Worm (Caenorhabditis elegans): ENCODE data around the gene dmsr-12.

dmsr-12 gene

ce11 chrV:6821509-6821908, 15.3 kb upstream of the dmsr-12 start, which contains the start of gene T15B7.8:
Gene T15B7.8 (plus strand): TSS chrV:6821809.
- TF ChIP-seq nhr-12 (tag; optimal IDR thresholded peaks at IDR 0.05) (no peak), lin-15B (tag; optimal IDR thresholded peaks at IDR 0.05) (no peak), nhr-25 (tag; optimal IDR thresholded peaks at IDR 0.05) (no peak), unc-62 (GFP tag; optimal IDR thresholded peaks at IDR 0.05) (no peak), nhr-77 (tag; optimal IDR thresholded peaks at IDR 0.05) (no peak), nfya-1 (tag; optimal IDR thresholded peaks at IDR 0.05; ENCODE audit: insufficient read depth) (no peak), aly-2 (tag; optimal IDR thresholded peaks at IDR 0.05) (no peak), mdl-1 (tag; optimal IDR thresholded peaks at IDR 0.05) (no peak), ztf-11 (tag; optimal IDR thresholded peaks at IDR 0.05) (no peak)

DNA sequence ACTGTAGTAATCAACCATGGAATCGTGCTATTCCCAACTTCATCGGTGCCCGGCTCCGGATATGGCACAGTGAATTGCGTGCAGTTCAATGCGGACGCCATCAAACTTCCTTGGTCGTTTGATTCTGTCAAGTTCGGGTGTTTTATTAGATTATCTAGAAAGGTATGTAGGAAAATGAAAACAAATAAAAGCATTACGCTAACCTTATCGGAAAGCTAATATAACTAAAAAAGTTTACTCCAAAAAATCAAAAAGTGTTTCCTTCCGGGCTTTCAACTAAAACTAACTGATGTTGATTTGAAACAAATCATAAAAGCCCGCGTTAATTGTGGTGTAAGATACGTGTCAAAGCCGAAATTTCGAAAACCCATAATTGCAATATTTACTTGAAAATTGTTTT, 13.6 kb upstream of the dmsr-12 start, which contains the start of gene dmsr-13:
Gene dmsr-13, minus strand, starts transcription at position 101 of the 400 bp plus-strand sequence.
- TF ChIP-seq ZK546.5 (tag; optimal IDR thresholded peaks at IDR 0.05): no peak
- no peak for TF ChIP-seq egl-27 (tag; optimal IDR thresholded peaks at IDR 0.05)
- no peak for TF ChIP-seq ama-1 (optimal IDR thresholded peaks at IDR 0.05)
- no peak for TF ChIP-seq elt-1 (tag; optimal IDR thresholded peaks at IDR 0.05)
- no peak for TF ChIP-seq ztf-4 (tag; optimal IDR thresholded peaks at IDR 0.05)
- no peak for TF ChIP-seq sea-2 (GFP tag; optimal IDR thresholded peaks at IDR 0.05)
- no peak for TF ChIP-seq daf-12 (tag; optimal IDR thresholded peaks at IDR 0.05)
- no peak for TF ChIP-seq lin-39 (tag; optimal IDR thresholded peaks at IDR 0.05)
- no peak for TF ChIP-seq ceh-9 (tag; optimal IDR thresholded peaks at IDR 0.05)
- TF ChIP-seq pqm-1 (tag; optimal IDR thresholded peaks at IDR 0.05): no peak
- TF ChIP-seq ceh-28 (tag; optimal IDR thresholded peaks at IDR 0.05): no peak
- TF ChIP-seq pha-4 (tag; optimal IDR thresholded peaks at IDR 0.05): no peak
- no peak for TF ChIP-seq nhr-23 (tag; optimal IDR thresholded peaks at IDR 0.05)
- TF ChIP-seq mml-1 (tag; optimal IDR thresholded peaks at IDR 0.05): no peak
- TF ChIP-seq nhr-11 (tag; optimal IDR thresholded peaks at IDR 0.05): no peak

ce11 chrV:6817184-6817583, 10.9 kb upstream of the dmsr-12 start, which contains the start of gene dmsr-14:
Gene dmsr-14 (minus strand): TSS chrV:6817284.
- TF ChIP-seq jun-1 (tag; optimal IDR thresholded peaks at IDR 0.05) (no peak), mdl-1 (tag; optimal IDR thresholded peaks at IDR 0.05) (no peak), nhr-237 (tag; optimal IDR thresholded peaks at IDR 0.05) (no peak), elt-1 (tag; optimal IDR thresholded peaks at IDR 0.05) (no peak), R02D3.7 (tag; optimal IDR thresholded peaks at IDR 0.05) (no peak), nhr-25 (tag; optimal IDR thresholded peaks at IDR 0.05) (no peak), egl-5 (tag; optimal IDR thresholded peaks at IDR 0.05) (no peak), aly-2 (tag; optimal IDR thresholded peaks at IDR 0.05) (no peak), lin-39 (tag; optimal IDR thresholded peaks at IDR 0.05) (no peak), elt-3 (tag; optimal IDR thresholded peaks at IDR 0.05) (no peak), lin-15B (tag; optimal IDR thresholded peaks at IDR 0.05) (no peak), nhr-76 (tag; optimal IDR thresholded peaks at IDR 0.05) (no peak)

DNA sequence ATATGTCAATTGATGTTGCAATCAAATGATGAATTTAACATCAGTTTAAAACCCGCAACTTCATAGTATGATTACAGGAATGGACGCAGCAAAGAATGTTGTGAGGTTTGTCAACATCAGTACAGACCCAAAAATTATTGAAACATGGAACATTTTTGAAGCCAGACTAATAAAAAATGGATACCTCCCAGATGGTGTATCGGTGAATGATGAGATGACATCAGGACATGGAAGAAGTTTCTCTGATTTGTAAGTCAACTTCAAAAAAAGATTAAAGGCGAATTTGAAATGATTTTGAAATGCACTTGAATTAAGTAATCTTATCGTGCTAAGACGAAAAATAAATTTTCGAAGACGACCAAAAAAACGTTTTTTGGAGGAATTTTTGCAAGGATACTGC, 7.6 kb upstream of the dmsr-12 start:
- TF ChIP-seq R02D3.7 (tag; optimal IDR thresholded peaks at IDR 0.05) (no peak), elt-3 (tag; optimal IDR thresholded peaks at IDR 0.05) (no peak), eor-1 (tag; optimal IDR thresholded peaks at IDR 0.05) (no peak), egl-27 (tag; optimal IDR thresholded peaks at IDR 0.05) (no peak), ceh-28 (tag; optimal IDR thresholded peaks at IDR 0.05) (no peak), nhr-76 (tag; optimal IDR thresholded peaks at IDR 0.05) (no peak), pha-4 (tag; optimal IDR thresholded peaks at IDR 0.05) (no peak), lsy-12 (tag; optimal IDR thresholded peaks at IDR 0.05) (no peak), hmg-11 (tag; optimal IDR thresholded peaks at IDR 0.05) (no peak), ama-1 (optimal IDR thresholded peaks at IDR 0.05) (no peak), ztf-4 (tag; optimal IDR thresholded peaks at IDR 0.05) (no peak), jun-1 (tag; optimal IDR thresholded peaks at IDR 0.05) (no peak), snpc-4 (tag; optimal IDR thresholded peaks at IDR 0.05) (no peak), nfya-1 (tag; optimal IDR thresholded peaks at IDR 0.05; ENCODE audit: insufficient read depth) (no peak), unc-39 (tag; optimal IDR thresholded peaks at IDR 0.05) (no peak), ceh-82 (tag; optimal IDR thresholded peaks at IDR 0.05) (no peak), egl-5 (tag; optimal IDR thresholded peaks at IDR 0.05) (no peak), nhr-12 (tag; optimal IDR thresholded peaks at IDR 0.05) (no peak), mdl-1 (tag; optimal IDR thresholded peaks at IDR 0.05) (no peak), aly-2 (tag; optimal IDR thresholded peaks at IDR 0.05) (no peak)

Measured in whole organism, L3 larva.